Fruit fly (Drosophila melanogaster): ENCODE data around the gene anchor.

anchor gene

DNA sequence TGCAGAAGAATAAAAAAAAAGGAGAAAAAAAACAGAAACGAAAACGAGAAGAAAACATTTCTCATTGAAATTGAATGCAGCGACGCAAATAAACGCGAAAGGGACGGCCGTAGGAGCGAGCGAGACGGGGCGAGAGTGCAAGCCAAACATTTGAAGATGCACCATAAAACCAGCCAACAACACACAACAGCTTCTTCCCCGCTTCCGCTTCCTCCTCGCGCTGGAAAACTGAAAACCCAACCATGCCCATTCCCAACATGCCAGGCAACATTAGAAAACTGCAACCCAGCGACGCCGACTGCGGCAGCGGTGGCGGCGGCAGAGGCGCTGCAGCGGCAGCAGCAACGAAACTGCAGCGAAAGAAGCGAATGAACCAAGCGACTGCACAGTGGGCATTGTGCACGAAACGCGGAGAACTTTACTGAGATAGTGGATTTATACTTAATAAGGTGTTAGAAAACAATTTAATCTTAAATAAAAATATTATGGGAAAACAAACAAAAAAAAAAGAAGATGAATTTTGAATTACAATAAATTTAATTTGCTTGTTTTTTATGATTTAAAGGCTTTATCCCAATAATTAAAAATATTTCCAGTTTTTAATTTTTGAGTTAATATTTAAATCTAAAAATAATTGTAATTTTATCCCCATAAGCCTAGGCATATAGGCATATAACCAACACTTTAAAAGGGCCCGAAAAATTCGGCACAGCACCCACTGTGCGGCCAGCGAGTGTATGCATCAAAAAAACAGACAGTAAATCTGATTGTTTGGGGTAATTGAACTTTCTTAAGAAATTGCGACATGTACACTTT is 10.5 kb upstream of the anchor start (continued):
- no peak for TF ChIP-seq Myc (optimal IDR thresholded peaks at IDR 0.05)

DNA sequence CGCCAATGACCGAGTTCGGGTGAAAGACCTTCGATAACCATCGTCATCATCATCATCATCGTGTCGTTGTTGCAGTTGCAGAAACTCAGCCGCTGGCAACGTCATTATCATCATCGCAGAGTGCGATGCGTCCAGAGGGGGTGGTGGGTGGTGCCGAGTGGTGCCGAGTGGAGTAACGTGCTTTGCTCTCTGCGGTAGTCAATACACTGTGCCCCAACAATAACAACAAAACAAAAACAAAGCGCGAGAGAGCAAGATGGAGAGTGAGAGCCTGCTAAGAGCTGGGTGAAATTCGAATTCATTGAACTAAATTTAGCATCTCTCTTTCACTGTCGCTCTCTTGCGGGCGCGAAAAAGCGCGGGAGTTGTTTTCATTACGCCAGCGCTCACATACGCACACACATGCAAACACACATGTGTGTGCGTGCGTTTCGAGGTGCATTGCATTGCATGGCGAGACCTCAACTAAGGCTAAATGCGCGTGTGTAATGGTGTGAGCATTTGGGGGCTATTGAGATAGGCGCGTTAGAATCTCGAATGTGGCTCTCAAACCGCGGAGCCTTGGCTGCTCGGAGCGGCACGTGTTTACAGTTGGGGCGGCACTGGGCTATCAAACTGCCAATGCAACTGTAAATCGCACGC is 9.6 kb upstream of the anchor start:
- TF ChIP-seq tai (GFP tag; optimal IDR thresholded peaks at IDR 0.05) (peak; percentile 48), dsf (GFP tag; optimal IDR thresholded peaks at IDR 0.05; ENCODE audit: borderline replicate concordance) (no peak), Vsx2 (GFP tag; optimal IDR thresholded peaks at IDR 0.05; ENCODE audit: partially characterized antibody) (no peak), jim (GFP tag; optimal IDR thresholded peaks at IDR 0.05) (peak; percentile 15), lola (GFP tag; optimal IDR thresholded peaks at IDR 0.05) (peak; percentile 22), Rel (GFP tag; optimal IDR thresholded peaks at IDR 0.05) (no peak), Rel (tag; optimal IDR thresholded peaks at IDR 0.05) (no peak), CG9705 (GFP tag; optimal IDR thresholded peaks at IDR 0.05) (no peak), CG32264 (GFP tag; optimal IDR thresholded peaks at IDR 0.05) (no peak), Hr83 (GFP tag; optimal IDR thresholded peaks at IDR 0.05; ENCODE audit: poor library complexity, severe bottlenecking) (peak; percentile 36), sv (GFP tag; optimal IDR thresholded peaks at IDR 0.05) (no peak), Sp1 (GFP tag; optimal IDR thresholded peaks at IDR 0.05) (peak; percentile 25), OdsH (GFP tag; optimal IDR thresholded peaks at IDR 0.05) (no peak), CrebA (GFP tag; optimal IDR thresholded peaks at IDR 0.05; ENCODE audit: borderline replicate concordance) (peak; percentile 77), foxo (GFP tag; optimal IDR thresholded peaks at IDR 0.05) (no peak), rgr (GFP tag; optimal IDR thresholded peaks at IDR 0.05) (no peak), Hnf4 (GFP tag; optimal IDR thresholded peaks at IDR 0.05) (no peak), Hr78 (GFP tag; optimal IDR thresholded peaks at IDR 0.05) (no peak), HLH106 (tag; optimal IDR thresholded peaks at IDR 0.05) (no peak), Abd-B (GFP tag; optimal IDR thresholded peaks at IDR 0.05) (no peak), Dif (GFP tag; optimal IDR thresholded peaks at IDR 0.05; ENCODE audit: partially characterized antibody) (peak; percentile 85), dl (GFP tag; optimal IDR thresholded peaks at IDR 0.05; ENCODE audit: insufficient read depth in 1 of 2, partially characterized antibody in 2 of 2) (peak; percentile 66 to 75), fru (GFP tag; optimal IDR thresholded peaks at IDR 0.05) (peak; percentile 36), brk (GFP tag; optimal IDR thresholded peaks at IDR 0.05) (no peak), Mio (GFP tag; optimal IDR thresholded peaks at IDR 0.05) (no peak), Dfd (GFP tag; optimal IDR thresholded peaks at IDR 0.05) (no peak), GATAd (GFP tag; optimal IDR thresholded peaks at IDR 0.05) (no peak), N (GFP tag; optimal IDR thresholded peaks at IDR 0.05) (peak; percentile 54), dmrt93B (GFP tag; optimal IDR thresholded peaks at IDR 0.05) (no peak), br (GFP tag; optimal IDR thresholded peaks at IDR 0.05) (no peak), woc (GFP tag; optimal IDR thresholded peaks at IDR 0.05) (no peak), Jra (GFP tag; optimal IDR thresholded peaks at IDR 0.05) (peak; percentile 56), sage (GFP tag; optimal IDR thresholded peaks at IDR 0.05) (no peak), usp (GFP tag; optimal IDR thresholded peaks at IDR 0.05) (no peak), ey (GFP tag; optimal IDR thresholded peaks at IDR 0.05) (no peak), Myc (optimal IDR thresholded peaks at IDR 0.05) (peak; percentile 84), pan (optimal IDR thresholded peaks at IDR 0.05) (no peak), h (GFP tag; optimal IDR thresholded peaks at IDR 0.05) (no peak), psq (GFP tag; optimal IDR thresholded peaks at IDR 0.05) (no peak)
